Fruit fly (Drosophila melanogaster) whole organism: Measurements from ENCODE around the gene tio.

Experiments
- CG8478 ChIP-seq: fragments of >200 bp; optimal IDR thresholded peaks from 2 replicates; lab custom pipeline; 2018; ENCODE audit warnings: inconsistent platforms
- Dll ChIP-seq: fragments of >200 bp; optimal IDR thresholded peaks from 2 replicates; lab custom pipeline; 2017
- EcR ChIP-seq, 2 experiments: fragments of >200 bp; optimal IDR thresholded peaks; 2 replicates each; lab custom pipeline; 2017; ENCODE audit warnings: missing biosample characterization in 2 of 2, missing genetic modification characterization in 2 of 2, missing genetic modification reagents in 2 of 2
- pan ChIP-seq: fragments of >200 bp; optimal IDR thresholded peaks from 2 replicates; lab custom pipeline; 2017
- psq ChIP-seq: fragments of >200 bp; optimal IDR thresholded peaks from 2 replicates; lab custom pipeline; 2017
- usp ChIP-seq: fragments of >200 bp; optimal IDR thresholded peaks from 2 replicates; lab custom pipeline; 2017; ENCODE audit warnings: missing biosample characterization, missing genetic modification characterization, mixed read lengths

Gene tio

dm6 chr2L:22018861-22019270 is at the start of gene tio:
TSS of gene tio (plus strand) at chr2L:22019208.
- TF ChIP-seq Dll (lab: Kevin White, UChicago) (peak; percentile 96), usp (GFP tag; lab: Kevin White, UChicago) (no peak), CG8478 (lab: Kevin White, UChicago) (no peak)

- TF ChIP-seq psq (lab: Kevin White, UChicago): no peak
- TF ChIP-seq pan (lab: Kevin White, UChicago): no peak
- TF ChIP-seq CG8478 (lab: Kevin White, UChicago): no peak
- no peak for TF ChIP-seq usp (GFP tag; lab: Kevin White, UChicago)
- TF ChIP-seq Dll (lab: Kevin White, UChicago): no peak
- TF ChIP-seq EcR (GFP tag; optimal IDR thresholded peaks at IDR 0.05; lab: Kevin White, UChicago): no peak
These were observed 48.2 kb upstream of the tio start for dm6 chr2L:21970698-21971395.

dm6 chr2L:21974895-21975294 is 44.1 kb upstream of the tio start:
- TF ChIP-seq usp (GFP tag; lab: Kevin White, UChicago) (no peak), EcR (GFP tag; optimal IDR thresholded peaks at IDR 0.05; lab: Kevin White, UChicago) (no peak), Dll (lab: Kevin White, UChicago) (no peak), psq (lab: Kevin White, UChicago) (no peak), pan (lab: Kevin White, UChicago) (no peak), CG8478 (lab: Kevin White, UChicago) (no peak)

- TF ChIP-seq EcR (GFP tag; optimal IDR thresholded peaks at IDR 0.05; lab: Kevin White, UChicago): no peak
- TF ChIP-seq pan (lab: Kevin White, UChicago): no peak
- no peak for TF ChIP-seq usp (GFP tag; lab: Kevin White, UChicago)
- no peak for TF ChIP-seq Dll (lab: Kevin White, UChicago)
- no peak for TF ChIP-seq psq (lab: Kevin White, UChicago)
- TF ChIP-seq CG8478 (lab: Kevin White, UChicago): no peak
These were observed 26.2 kb upstream of the tio start, which contains the start of gene CG2528 for dm6 chr2L:21992833-21993232. TSS of gene CG2528 (minus strand) at chr2L:21992933.

- TF ChIP-seq EcR (GFP tag; optimal IDR thresholded peaks at IDR 0.05; lab: Kevin White, UChicago) (no peak), Dll (lab: Kevin White, UChicago) (no peak), CG8478 (lab: Kevin White, UChicago) (no peak), pan (lab: Kevin White, UChicago) (no peak), psq (lab: Kevin White, UChicago) (no peak), usp (GFP tag; lab: Kevin White, UChicago) (no peak)
These were observed 25.6 kb upstream of the tio start for dm6 chr2L:21993377-21993776.

- no peak for TF ChIP-seq CG8478 (lab: Kevin White, UChicago)
- TF ChIP-seq usp (GFP tag; lab: Kevin White, UChicago): no peak
- no peak for TF ChIP-seq Dll (lab: Kevin White, UChicago)
- no peak for TF ChIP-seq EcR (GFP tag; optimal IDR thresholded peaks at IDR 0.05; lab: Kevin White, UChicago)
- no peak for TF ChIP-seq pan (lab: Kevin White, UChicago)
- no peak for TF ChIP-seq psq (lab: Kevin White, UChicago)
These were observed 4.1 kb upstream of the tio start, which contains the start of gene CG31693 for dm6 chr2L:22014890-22015289. TSS of gene CG31693 (plus strand) at chr2L:22015190.

- TF ChIP-seq Dll (lab: Kevin White, UChicago) (peak; percentile 72), CG8478 (lab: Kevin White, UChicago) (peak; percentile 97), psq (lab: Kevin White, UChicago) (no peak), EcR (GFP tag; optimal IDR thresholded peaks at IDR 0.05; lab: Kevin White, UChicago) (peak in 1 of 2 experiments; percentile 29), pan (lab: Kevin White, UChicago) (no peak), usp (GFP tag; lab: Kevin White, UChicago) (no peak)
These were observed 5.4 kb downstream of the tio start for dm6 chr2L:22024362-22024761.

dm6 chr2L:22036877-22037276 is 17.9 kb downstream of the tio start:
- TF ChIP-seq pan (lab: Kevin White, UChicago) (no peak), psq (lab: Kevin White, UChicago) (no peak), usp (GFP tag; lab: Kevin White, UChicago) (no peak), EcR (GFP tag; optimal IDR thresholded peaks at IDR 0.05; lab: Kevin White, UChicago) (no peak), Dll (lab: Kevin White, UChicago) (no peak), CG8478 (lab: Kevin White, UChicago) (no peak)

- TF ChIP-seq EcR (GFP tag; optimal IDR thresholded peaks at IDR 0.05; lab: Kevin White, UChicago) (no peak), CG8478 (lab: Kevin White, UChicago) (no peak), psq (lab: Kevin White, UChicago) (no peak), pan (lab: Kevin White, UChicago) (no peak), Dll (lab: Kevin White, UChicago) (no peak), usp (GFP tag; lab: Kevin White, UChicago) (no peak)
These were observed 18.6 kb downstream of the tio start, which contains the start of gene Grl40a for dm6 chr2L:22037560-22037959. TSS of gene Grl40a (plus strand) at chr2L:22037860.

- TF ChIP-seq CG8478 (lab: Kevin White, UChicago) (no peak), usp (GFP tag; lab: Kevin White, UChicago) (no peak), Dll (lab: Kevin White, UChicago) (no peak), pan (lab: Kevin White, UChicago) (no peak), EcR (GFP tag; optimal IDR thresholded peaks at IDR 0.05; lab: Kevin White, UChicago) (no peak), psq (lab: Kevin White, UChicago) (no peak)
These were observed 24.8 kb downstream of the tio start, which contains the start of gene CG31601 for dm6 chr2L:22043777-22044176. TSS of gene CG31601 (minus strand) at chr2L:22043877.

dm6 chr2L:22054202-22054601 is 35.2 kb downstream of the tio start, which contains the start of gene CG34173:
TSS of gene CG34173 (minus strand) at chr2L:22054302.
- TF ChIP-seq EcR (GFP tag; optimal IDR thresholded peaks at IDR 0.05; lab: Kevin White, UChicago) (no peak), CG8478 (lab: Kevin White, UChicago) (no peak), Dll (lab: Kevin White, UChicago) (no peak), psq (lab: Kevin White, UChicago) (no peak), usp (GFP tag; lab: Kevin White, UChicago) (no peak), pan (lab: Kevin White, UChicago) (no peak)
